Worm (Caenorhabditis elegans) whole organism, young adult: Measurements from ENCODE around the gene C28D4.7.

Source experiments
- B0019.2 ChIP-seq: fragments of 200-800 bp; sonication (Bioruptor generic); conservative IDR thresholded peaks from 2 replicates; pipeline ENCODE4 v1.3.6; 2022; ENCODE audit warnings: missing genetic modification reagents, missing genetic modification characterization, missing compliant biosample characterization
- C06A6.2 ChIP-seq: fragments of 200-800 bp; sonication (Bioruptor generic); conservative IDR thresholded peaks from 2 replicates; pipeline ENCODE4 v1.3.6; 2022; ENCODE audit warnings: missing genetic modification characterization, missing compliant biosample characterization
- F22D6.2 ChIP-seq: sonication (generic microtip); optimal IDR thresholded peaks from 2 replicates; lab custom pipeline; 2016; ENCODE audit warnings: mild to moderate bottlenecking, missing genetic modification characterization, missing compliant biosample characterization
- F33H1.4 ChIP-seq: fragments of 200-800 bp; sonication (Bioruptor generic); IDR thresholded peaks from 2 replicates; pipeline ENCODE4 v1.3.6; 2022; ENCODE audit warnings: missing genetic modification reagents, missing genetic modification characterization, missing compliant biosample characterization
- F49E8.2 ChIP-seq: sonication (generic microtip); optimal IDR thresholded peaks from 3 replicates; lab custom pipeline; 2017; ENCODE audit warnings: missing genetic modification characterization, mild to moderate bottlenecking, missing compliant biosample characterization, antibody characterized with exemption, moderate library complexity; ENCODE audit not compliant: insufficient read depth
- T26A5.8 ChIP-seq: sonication (generic microtip); optimal IDR thresholded peaks from 2 replicates; lab custom pipeline; 2016; ENCODE audit warnings: missing genetic modification characterization, missing compliant biosample characterization
- Y53F4B.3 ChIP-seq: fragments of 200-800 bp; sonication (Bioruptor generic); IDR thresholded peaks from 2 replicates; pipeline ENCODE4 v1.3.6; 2022; ENCODE audit warnings: missing genetic modification reagents, missing genetic modification characterization, missing compliant biosample characterization
- Y67H2A.10 ChIP-seq: fragments of 200-800 bp; sonication (Bioruptor generic); conservative IDR thresholded peaks from 2 replicates; pipeline ENCODE4 v1.3.6; 2022; ENCODE audit warnings: missing genetic modification reagents, missing genetic modification characterization, missing compliant biosample characterization
- ama-1 ChIP-seq, 3 experiments: fragments of 150-350 bp in 1 of 3; sonication (generic microtip) in 2 of 3; optimal IDR thresholded peaks; 2 replicates each; lab custom pipeline; 2014 to 2018; ENCODE audit warnings: missing biosample characterization in 2 of 3, missing genetic modification characterization in 2 of 3, missing genetic modification reagents in 2 of 3
- attf-5 ChIP-seq: fragments of 200-800 bp; sonication (Bioruptor generic); optimal IDR thresholded peaks from 2 replicates; lab custom pipeline; 2018; ENCODE audit warnings: mild to moderate bottlenecking, missing genetic modification characterization, missing compliant biosample characterization
- attf-6 ChIP-seq: fragments of 200-800 bp; sonication (Bioruptor generic); IDR thresholded peaks from 2 replicates; pipeline ENCODE4 v1.3.6; 2022; ENCODE audit warnings: missing genetic modification reagents, missing genetic modification characterization, missing compliant biosample characterization
- cebp-1 ChIP-seq, 2 experiments: fragments of 200-800 bp in 1 of 2; sonication (Bioruptor generic) in 1 of 2; sonication (generic microtip) in 1 of 2; IDR thresholded peaks in 1 of 2; optimal IDR thresholded peaks in 1 of 2; 2 replicates each; pipeline versions ENCODE4 v1.3.6 to Lab custom; 2017 to 2022; ENCODE audit warnings: missing compliant biosample characterization in 2 of 2, missing genetic modification characterization in 2 of 2, mild to moderate bottlenecking in 1 of 2, missing genetic modification reagents in 1 of 2, moderate library complexity in 1 of 2
- ceh-58 ChIP-seq: fragments of 200-800 bp; sonication (Bioruptor generic); IDR thresholded peaks from 2 replicates; pipeline ENCODE4 v1.3.6; 2022; ENCODE audit warnings: missing genetic modification characterization, missing compliant biosample characterization
- ceh-79 ChIP-seq: sonication (generic microtip); optimal IDR thresholded peaks from 2 replicates; lab custom pipeline; 2017; ENCODE audit warnings: mild to moderate bottlenecking, missing genetic modification characterization, missing compliant biosample characterization
- ceh-91 ChIP-seq: fragments of 200-800 bp; sonication (Bioruptor generic); IDR thresholded peaks from 2 replicates; pipeline ENCODE4 v1.3.6; 2022; ENCODE audit warnings: missing genetic modification reagents, missing genetic modification characterization, missing compliant biosample characterization
- die-1 ChIP-seq: sonication (generic microtip); optimal IDR thresholded peaks from 2 replicates; lab custom pipeline; 2016; ENCODE audit warnings: missing genotype, mild to moderate bottlenecking, missing genetic modification characterization, missing compliant biosample characterization
- egrh-3 ChIP-seq: fragments of 200-800 bp; sonication (Bioruptor generic); IDR thresholded peaks from 2 replicates; pipeline ENCODE4 v1.3.6; 2022; ENCODE audit warnings: missing genetic modification reagents, missing genetic modification characterization, missing compliant biosample characterization
- gei-17 ChIP-seq: fragments of 200-800 bp; sonication (Bioruptor generic); optimal IDR thresholded peaks from 2 replicates; lab custom pipeline; 2018; ENCODE audit warnings: mild to moderate bottlenecking, missing genetic modification characterization, missing compliant biosample characterization
- him-1 ChIP-seq: sonication (generic microtip); optimal IDR thresholded peaks from 2 replicates; lab custom pipeline; 2016; ENCODE audit warnings: missing genotype, missing genetic modification reagents, missing genetic modification characterization, missing compliant biosample characterization
- hmg-1.2 ChIP-seq: fragments of 200-800 bp; sonication (Bioruptor generic); IDR thresholded peaks from 2 replicates; pipeline ENCODE4 v1.3.6; 2022; ENCODE audit warnings: missing genetic modification reagents, missing genetic modification characterization, missing compliant biosample characterization
- hrde-1 ChIP-seq: sonication (generic microtip); optimal IDR thresholded peaks from 2 replicates; lab custom pipeline; 2016; ENCODE audit warnings: missing genetic modification characterization, mild to moderate bottlenecking, missing compliant biosample characterization, moderate library complexity, missing genotype, missing genetic modification reagents, borderline replicate concordance
- let-526 ChIP-seq: fragments of 200-800 bp; sonication (Bioruptor generic); IDR thresholded peaks from 2 replicates; pipeline ENCODE4 v1.3.6; 2022; ENCODE audit warnings: missing genetic modification reagents, missing genetic modification characterization, missing compliant biosample characterization
- lin-40 ChIP-seq: sonication (generic microtip); optimal IDR thresholded peaks from 2 replicates; lab custom pipeline; 2016; ENCODE audit warnings: missing genetic modification characterization, mild to moderate bottlenecking, missing compliant biosample characterization, missing genotype, missing genetic modification reagents
- lin-54 ChIP-seq: fragments of 200-800 bp; sonication (Bioruptor generic); optimal IDR thresholded peaks from 2 replicates; lab custom pipeline; 2018; ENCODE audit warnings: mild to moderate bottlenecking, missing genetic modification characterization, missing compliant biosample characterization
- lsl-1 ChIP-seq: fragments of 200-800 bp; sonication (Bioruptor generic); optimal IDR thresholded peaks from 2 replicates; lab custom pipeline; 2018; ENCODE audit warnings: mild to moderate bottlenecking, missing genetic modification characterization, moderate library complexity, missing compliant biosample characterization
- madf-6 ChIP-seq: fragments of 200-800 bp; sonication (Bioruptor generic); IDR thresholded peaks from 2 replicates; pipeline ENCODE4 v1.3.6; 2022; ENCODE audit warnings: missing genetic modification reagents, missing genetic modification characterization, missing compliant biosample characterization
- mcd-1 ChIP-seq: fragments of 200-800 bp; sonication (Bioruptor generic); IDR thresholded peaks from 2 replicates; pipeline ENCODE4 v1.3.6; 2022; ENCODE audit warnings: missing genetic modification reagents, missing genetic modification characterization, missing compliant biosample characterization
- nfyb-1 ChIP-seq: fragments of 200-800 bp; sonication (Bioruptor generic); IDR thresholded peaks from 2 replicates; pipeline ENCODE4 v1.3.6; 2022; ENCODE audit warnings: missing genetic modification reagents, missing genetic modification characterization, missing compliant biosample characterization
- nhr-179 ChIP-seq: sonication (generic microtip); optimal IDR thresholded peaks from 2 replicates; lab custom pipeline; 2016; ENCODE audit warnings: mild to moderate bottlenecking, missing genetic modification characterization, missing compliant biosample characterization
- nhr-80 ChIP-seq: sonication (generic microtip); optimal IDR thresholded peaks from 2 replicates; lab custom pipeline; 2016; ENCODE audit warnings: missing genetic modification characterization, missing compliant biosample characterization
- nhr-90 ChIP-seq: sonication (generic microtip); optimal IDR thresholded peaks from 2 replicates; lab custom pipeline; 2016; ENCODE audit warnings: missing genotype, mild to moderate bottlenecking, missing genetic modification characterization, missing compliant biosample characterization
- pbrm-1 ChIP-seq: fragments of 200-800 bp; sonication (Bioruptor generic); IDR thresholded peaks from 2 replicates; pipeline ENCODE4 v1.3.6; 2022; ENCODE audit warnings: missing genetic modification reagents, missing genetic modification characterization, missing compliant biosample characterization
- repo-1 ChIP-seq: sonication (generic microtip); optimal IDR thresholded peaks from 2 replicates; lab custom pipeline; 2017; ENCODE audit warnings: mild to moderate bottlenecking, missing genetic modification characterization, missing compliant biosample characterization
- rpc-1 ChIP-seq, 2 experiments: fragments of 150-350 bp in 1 of 2; sonication (generic microtip) in 1 of 2; optimal IDR thresholded peaks; 2 replicates each; lab custom pipeline; 2014 to 2018; ENCODE audit warnings: missing biosample characterization in 1 of 2, missing genetic modification characterization in 1 of 2, missing genetic modification reagents in 1 of 2, missing genotype in 1 of 2
- sea-2 ChIP-seq: fragments of 200-800 bp; sonication (Bioruptor generic); IDR thresholded peaks from 2 replicates; pipeline ENCODE4 v1.3.6; 2022; ENCODE audit warnings: missing genetic modification characterization, missing compliant biosample characterization
- snpc-4 ChIP-seq, 5 experiments: fragments of 150-350 bp in 1 of 5; sonication (generic microtip) in 4 of 5; optimal IDR thresholded peaks; 2 replicates each; lab custom pipeline; 2014 to 2018; ENCODE audit warnings: missing genetic modification characterization in 5 of 5, missing biosample characterization in 3 of 5, antibody characterized with exemption in 2 of 5, mild to moderate bottlenecking in 2 of 5, missing compliant biosample characterization in 2 of 5, missing genotype in 2 of 5, moderate library complexity in 2 of 5, missing genetic modification reagents in 1 of 5
- sptf-2 ChIP-seq: fragments of 200-800 bp; sonication (Bioruptor generic); optimal IDR thresholded peaks from 2 replicates; lab custom pipeline; 2018; ENCODE audit warnings: mild to moderate bottlenecking, missing genetic modification characterization, missing compliant biosample characterization
- unc-62 ChIP-seq: fragments of 150-350 bp; optimal IDR thresholded peaks from 2 replicates; lab custom pipeline; 2014; ENCODE audit warnings: missing biosample characterization, missing genetic modification reagents, missing genetic modification characterization
- zfh-2 ChIP-seq: fragments of 200-800 bp; sonication (Bioruptor generic); conservative IDR thresholded peaks from 2 replicates; pipeline ENCODE4 v1.3.6; 2022; ENCODE audit warnings: missing genetic modification reagents, missing genetic modification characterization, missing compliant biosample characterization

Gene C28D4.7

DNA sequence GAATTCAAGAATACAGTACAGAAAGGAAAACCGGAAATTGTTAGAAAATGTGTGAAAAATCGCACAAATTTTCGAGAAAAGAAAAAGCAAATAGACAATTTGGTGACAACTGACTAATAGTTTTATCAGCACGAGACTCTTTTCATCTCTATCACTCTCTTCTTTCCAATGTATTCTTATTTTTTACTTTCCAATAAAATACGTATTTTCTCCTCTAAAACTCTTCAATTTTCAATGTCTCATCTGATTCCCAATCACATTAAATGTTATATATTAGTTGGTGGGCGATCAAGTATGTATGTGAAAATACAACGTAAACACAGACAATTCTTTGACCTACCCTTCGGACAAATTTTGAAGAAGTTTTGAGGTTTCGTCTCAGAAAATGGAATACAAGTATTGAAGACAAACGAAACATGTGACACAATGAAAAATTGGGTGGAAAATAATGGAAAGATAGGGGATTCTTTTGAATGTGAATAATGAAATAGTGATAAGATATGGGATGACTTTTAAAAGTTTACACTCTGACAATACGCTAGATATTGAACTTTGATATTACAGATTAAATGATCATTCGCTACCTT, 5.7 kb downstream of the C28D4.7 start, which contains the start of gene cka-1:
Gene cka-1, minus strand, starts transcription at position 418 of the 587 bp plus-strand sequence.
- TF ChIP-seq attf-5 (GFP tag; lab: Kevin White, UChicago) (peak; percentile 2), F33H1.4 (GFP tag; lab: Robert Waterston, UW) (no peak), nhr-80 (tag; lab: Kevin White, UChicago) (peak; percentile 51), hmg-1.2 (GFP tag; lab: Robert Waterston, UW) (peak; percentile 46; the same call in 1 of the 2 replicates)

DNA sequence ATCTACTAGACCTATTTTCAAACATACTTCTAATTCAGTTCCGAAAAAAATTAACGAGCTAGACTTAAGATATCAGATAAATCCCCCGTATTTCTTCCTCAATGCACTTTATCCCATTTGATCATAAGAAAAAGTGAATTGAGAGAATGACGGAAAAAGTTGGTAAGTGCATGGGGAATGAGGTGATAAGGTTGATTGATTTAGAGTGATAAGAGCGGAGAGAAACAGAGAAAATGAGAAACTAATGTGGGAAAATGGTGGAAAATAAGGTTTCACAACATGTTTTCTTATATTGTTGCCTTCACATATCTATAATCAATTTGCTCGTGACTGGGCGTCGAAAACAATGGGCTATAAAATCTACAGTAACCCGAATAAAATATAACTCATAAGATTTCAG, 7.2 kb downstream of the C28D4.7 start:
- TF ChIP-seq nhr-80 (tag; lab: Kevin White, UChicago): peak; percentile 49
- TF ChIP-seq zfh-2 (GFP tag; lab: Robert Waterston, UW): no peak
- TF ChIP-seq nfyb-1 (GFP tag; lab: Robert Waterston, UW): 0 out of 2 replicates have a peak, but pooled peaks have one; percentile 17
- TF ChIP-seq attf-5 (GFP tag; lab: Kevin White, UChicago): peak; percentile 30
- peak; percentile 24; the same call in 1 of the 2 replicates for TF ChIP-seq cebp-1 (GFP tag; IDR thresholded peaks at IDR 0.05; lab: Robert Waterston, UW)
- TF ChIP-seq cebp-1 (tag; optimal IDR thresholded peaks at IDR 0.05; lab: Kevin White, UChicago): peak; percentile 77

DNA sequence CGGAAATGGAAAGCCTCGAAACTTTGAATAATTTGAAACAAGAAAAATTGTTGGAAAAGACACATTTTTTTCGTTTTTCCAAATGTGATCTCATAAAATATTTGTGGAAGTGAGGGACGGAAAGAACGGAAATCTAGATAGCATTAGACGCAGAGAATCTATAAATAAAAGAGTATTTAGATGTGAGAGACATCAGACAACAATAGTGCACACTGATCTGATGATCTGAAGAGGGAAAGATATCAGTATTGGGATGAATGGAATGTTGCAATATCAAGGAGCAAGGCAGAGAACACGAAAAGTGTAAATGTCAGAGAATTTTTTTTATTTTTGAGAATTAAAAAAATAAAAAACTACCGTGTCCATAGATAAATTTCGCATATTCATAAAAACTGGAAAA, 8.1 kb downstream of the C28D4.7 start:
- TF ChIP-seq hmg-1.2 (GFP tag; lab: Robert Waterston, UW) (peak; percentile 9; the same call in 1 of the 2 replicates), ceh-91 (no peak)

ce11 chrIV:9733904-9734303, 9.0 kb downstream of the C28D4.7 start:
- TF ChIP-seq madf-6 (GFP tag; lab: Robert Waterston, UW) (no peak), Y53F4B.3 (no peak), lsl-1 (peak; percentile 84), him-1 (peak; percentile 9), F22D6.2 (tag; lab: Kevin White, UChicago) (no peak), lin-54 (GFP tag; lab: Kevin White, UChicago) (no peak), nhr-90 (no peak), rpc-1 (optimal IDR thresholded peaks at IDR 0.05; lab: Kevin White, UChicago) (no peak), rpc-1 (tag; optimal IDR thresholded peaks at IDR 0.05; lab: Kevin White, UChicago) (no peak), C06A6.2 (GFP tag; lab: Robert Waterston, UW) (no peak), mcd-1 (GFP tag; lab: Robert Waterston, UW) (0 out of 2 replicates have a peak, but pooled peaks have one; percentile 26), Y67H2A.10 (GFP tag; lab: Robert Waterston, UW) (no peak), B0019.2 (no peak), hmg-1.2 (GFP tag; lab: Robert Waterston, UW) (no peak), lin-40 (tag; lab: Kevin White, UChicago) (no peak), gei-17 (no peak), nhr-179 (no peak), pbrm-1 (GFP tag; lab: Robert Waterston, UW) (no peak), snpc-4 (GFP tag; optimal IDR thresholded peaks at IDR 0.05; lab: Kevin White, UChicago) (no peak), snpc-4 (tag; optimal IDR thresholded peaks at IDR 0.05; lab: Kevin White, UChicago) (peak in 1 of 4 experiments; percentile 7), die-1 (tag; lab: Kevin White, UChicago) (no peak), attf-6 (GFP tag; lab: Robert Waterston, UW) (no peak), ceh-79 (tag; lab: Kevin White, UChicago) (no peak), hrde-1 (tag; lab: Kevin White, UChicago) (no peak), repo-1 (tag; lab: Kevin White, UChicago) (no peak), let-526 (GFP tag; lab: Robert Waterston, UW) (no peak), F49E8.2 (tag; lab: Kevin White, UChicago) (no peak), nhr-80 (tag; lab: Kevin White, UChicago) (no peak), sea-2 (GFP tag; lab: Robert Waterston, UW) (no peak), ama-1 (optimal IDR thresholded peaks at IDR 0.05; lab: Kevin White, UChicago) (no peak), ama-1 (GFP tag; optimal IDR thresholded peaks at IDR 0.05; lab: Kevin White, UChicago) (no peak), egrh-3 (GFP tag; lab: Robert Waterston, UW) (no peak), T26A5.8 (tag; lab: Kevin White, UChicago) (no peak), unc-62 (no peak), ceh-58 (GFP tag; lab: Robert Waterston, UW) (no peak), attf-5 (GFP tag; lab: Kevin White, UChicago) (no peak), sptf-2 (GFP tag; lab: Kevin White, UChicago) (no peak)
